Fruit fly (Drosophila melanogaster): ENCODE results near the gene IFT57.

Gene IFT57

dm6 chr2L:3573907-3574306, 43.3 kb downstream of the IFT57 start (continued):
- TF ChIP-seq yki (optimal IDR thresholded peaks at IDR 0.05) (no peak), CG6654 (GFP tag; optimal IDR thresholded peaks at IDR 0.05) (peak; percentile 54), CG17186 (GFP tag; optimal IDR thresholded peaks at IDR 0.05) (peak; percentile 35), CG1603 (tag; optimal IDR thresholded peaks at IDR 0.05) (peak; percentile 95), Sry-β (GFP tag; optimal IDR thresholded peaks at IDR 0.05) (peak; percentile 27), HmgD (GFP tag; optimal IDR thresholded peaks at IDR 0.05) (no peak), tio (GFP tag; optimal IDR thresholded peaks at IDR 0.05) (peak; percentile 42), Lhr (GFP tag; optimal IDR thresholded peaks at IDR 0.05) (peak; percentile 63), chn (GFP tag; optimal IDR thresholded peaks at IDR 0.05) (peak; percentile 83), MBD-R2 (GFP tag; IDR thresholded peaks at IDR 0.05) (no peak; the same call in 1 of the 2 replicates), org-1 (GFP tag; optimal IDR thresholded peaks at IDR 0.05) (peak; percentile 55), lola (GFP tag; optimal IDR thresholded peaks at IDR 0.05) (peak in 1 of 3 experiments; percentile 87), CG12769 (tag; optimal IDR thresholded peaks at IDR 0.05) (peak; percentile 80), Ssrp (tag; optimal IDR thresholded peaks at IDR 0.05) (peak; percentile 87), amos (GFP tag; IDR thresholded peaks at IDR 0.05; ENCODE audit: partially characterized antibody) (no peak), CG11696 (GFP tag; IDR thresholded peaks at IDR 0.05) (peak; percentile 50), her (GFP tag; optimal IDR thresholded peaks at IDR 0.05) (peak; percentile 53), ttk (GFP tag; IDR thresholded peaks at IDR 0.05) (peak; percentile 86), BEAF-32 (GFP tag; optimal IDR thresholded peaks at IDR 0.05) (no peak), Hmr (GFP tag; optimal IDR thresholded peaks at IDR 0.05) (no peak), NfI (GFP tag; optimal IDR thresholded peaks at IDR 0.05) (peak; percentile 69), caup (GFP tag; optimal IDR thresholded peaks at IDR 0.05; ENCODE audit: severe bottlenecking) (peak; percentile 22), eve (GFP tag; optimal IDR thresholded peaks at IDR 0.05) (no peak), maf-S (GFP tag; optimal IDR thresholded peaks at IDR 0.05) (peak; percentile 38), PHDP (tag; optimal IDR thresholded peaks at IDR 0.05) (peak; percentile 79), Sox100B (GFP tag; optimal IDR thresholded peaks at IDR 0.05) (peak; percentile 62), CG1792 (GFP tag; optimal IDR thresholded peaks at IDR 0.05) (peak; percentile 70), lilli (GFP tag; optimal IDR thresholded peaks at IDR 0.05) (peak; percentile 62), croc (GFP tag; conservative IDR thresholded peaks at IDR 0.05) (peak; percentile 89), Dref (GFP tag; IDR thresholded peaks at IDR 0.05) (no peak), CG17359 (tag; optimal IDR thresholded peaks at IDR 0.05) (peak; percentile 72), sim (GFP tag; IDR thresholded peaks at IDR 0.05) (peak; percentile 74), nom (GFP tag; optimal IDR thresholded peaks at IDR 0.05) (no peak), CG8281 (tag; optimal IDR thresholded peaks at IDR 0.05) (peak; percentile 8), Opbp (GFP tag; IDR thresholded peaks at IDR 0.05; ENCODE audit: partially characterized antibody) (no peak), pros (GFP tag; optimal IDR thresholded peaks at IDR 0.05) (no peak), CG2678 (tag; optimal IDR thresholded peaks at IDR 0.05) (peak; percentile 71), CG12155 (GFP tag; optimal IDR thresholded peaks at IDR 0.05) (peak; percentile 50), CG15514 (GFP tag; optimal IDR thresholded peaks at IDR 0.05) (no peak), CG1024 (GFP tag; IDR thresholded peaks at IDR 0.05) (peak; percentile 75), E2f2 (GFP tag; IDR thresholded peaks at IDR 0.05) (peak; percentile 52), hbn (GFP tag; IDR thresholded peaks at IDR 0.05; ENCODE audit: partially characterized antibody) (no peak), CG2712 (tag; optimal IDR thresholded peaks at IDR 0.05) (peak; percentile 88), crc (GFP tag; optimal IDR thresholded peaks at IDR 0.05) (peak; percentile 41), CG16815 (GFP tag; optimal IDR thresholded peaks at IDR 0.05) (peak; percentile 66), CG16863 (GFP tag; optimal IDR thresholded peaks at IDR 0.05) (peak; percentile 83), sqz (GFP tag; optimal IDR thresholded peaks at IDR 0.05) (peak; percentile 35), danr (GFP tag; IDR thresholded peaks at IDR 0.05) (peak; percentile 57), CG1233 (GFP tag; optimal IDR thresholded peaks at IDR 0.05) (peak; percentile 51), CG10462 (GFP tag; optimal IDR thresholded peaks at IDR 0.05) (peak; percentile 52)
